Worm (Caenorhabditis elegans) whole organism, young adult: ENCODE measurements around the gene hum-10.
A peak's percentile ranks its signal among the peaks of the same experiment; 100 is the strongest.

Experiments
- B0035.1 ChIP-seq: sonication (generic microtip); optimal IDR thresholded peaks from 2 replicates; lab custom pipeline; 2016; ENCODE audit warnings: missing genetic modification characterization, mild to moderate bottlenecking, missing compliant biosample characterization, missing genotype, missing genetic modification reagents
- B0261.1 ChIP-seq: sonication (generic microtip); optimal IDR thresholded peaks from 2 replicates; lab custom pipeline; 2016; ENCODE audit warnings: mild to moderate bottlenecking, missing genetic modification characterization, moderate library complexity, missing compliant biosample characterization
- F22D6.2 ChIP-seq: sonication (generic microtip); optimal IDR thresholded peaks from 2 replicates; lab custom pipeline; 2016; ENCODE audit warnings: mild to moderate bottlenecking, missing genetic modification characterization, missing compliant biosample characterization
- F49E8.2 ChIP-seq: sonication (generic microtip); optimal IDR thresholded peaks from 3 replicates; lab custom pipeline; 2017; ENCODE audit warnings: missing genetic modification characterization, mild to moderate bottlenecking, missing compliant biosample characterization, antibody characterized with exemption, moderate library complexity; ENCODE audit not compliant: insufficient read depth
- F55B11.4 ChIP-seq: sonication (generic microtip); optimal IDR thresholded peaks from 2 replicates; lab custom pipeline; 2016; ENCODE audit warnings: missing compliant biosample characterization, missing genetic modification characterization, borderline replicate concordance; ENCODE audit not compliant: insufficient read depth
- F57A8.1 ChIP-seq: fragments of 200-800 bp; sonication (Bioruptor generic); optimal IDR thresholded peaks from 2 replicates; lab custom pipeline; 2018; ENCODE audit warnings: mild to moderate bottlenecking, missing genetic modification characterization, moderate library complexity, missing compliant biosample characterization
- K11D2.4 ChIP-seq: fragments of 200-800 bp; sonication (Bioruptor generic); IDR thresholded peaks from 2 replicates; pipeline ENCODE4 v1.3.6; 2022; ENCODE audit warnings: missing genetic modification reagents, missing genetic modification characterization, missing compliant biosample characterization
- T26A5.8 ChIP-seq: sonication (generic microtip); optimal IDR thresholded peaks from 2 replicates; lab custom pipeline; 2016; ENCODE audit warnings: missing genetic modification characterization, missing compliant biosample characterization
- Y53G8AR.9 ChIP-seq: fragments of 200-800 bp; sonication (Bioruptor generic); conservative IDR thresholded peaks from 2 replicates; pipeline ENCODE4 v1.3.6; 2022; ENCODE audit warnings: missing genetic modification reagents, missing genetic modification characterization, missing compliant biosample characterization
- akir-1 ChIP-seq: fragments of 200-800 bp; sonication (Bioruptor generic); optimal IDR thresholded peaks from 2 replicates; lab custom pipeline; 2018; ENCODE audit warnings: mild to moderate bottlenecking, missing genetic modification characterization, moderate library complexity, missing compliant biosample characterization
- aptf-3 ChIP-seq: fragments of 200-800 bp; sonication (Bioruptor generic); IDR thresholded peaks from 2 replicates; pipeline ENCODE4 v1.3.6; 2022; ENCODE audit warnings: missing genetic modification characterization, missing compliant biosample characterization
- atf-7 ChIP-seq: sonication (generic microtip); optimal IDR thresholded peaks from 2 replicates; lab custom pipeline; 2017; ENCODE audit warnings: mild to moderate bottlenecking, missing genetic modification characterization, missing compliant biosample characterization
- attf-5 ChIP-seq: fragments of 200-800 bp; sonication (Bioruptor generic); optimal IDR thresholded peaks from 2 replicates; lab custom pipeline; 2018; ENCODE audit warnings: mild to moderate bottlenecking, missing genetic modification characterization, missing compliant biosample characterization
- bed-1 ChIP-seq: fragments of 200-800 bp; sonication (Bioruptor generic); IDR thresholded peaks from 2 replicates; pipeline ENCODE4 v1.3.6; 2022; ENCODE audit warnings: missing genetic modification reagents, missing genetic modification characterization, missing compliant biosample characterization
- ceh-100 ChIP-seq: fragments of 200-800 bp; sonication (Bioruptor generic); IDR thresholded peaks from 2 replicates; pipeline ENCODE4 v1.3.6; 2022; ENCODE audit warnings: missing genetic modification reagents, missing genetic modification characterization, missing compliant biosample characterization
- ceh-27 ChIP-seq: fragments of 200-800 bp; sonication (Bioruptor generic); optimal IDR thresholded peaks from 2 replicates; lab custom pipeline; 2018; ENCODE audit warnings: mild to moderate bottlenecking, missing genetic modification characterization, moderate library complexity, missing compliant biosample characterization
- ceh-58 ChIP-seq: fragments of 200-800 bp; sonication (Bioruptor generic); IDR thresholded peaks from 2 replicates; pipeline ENCODE4 v1.3.6; 2022; ENCODE audit warnings: missing genetic modification characterization, missing compliant biosample characterization
- die-1 ChIP-seq: sonication (generic microtip); optimal IDR thresholded peaks from 2 replicates; lab custom pipeline; 2016; ENCODE audit warnings: missing genotype, mild to moderate bottlenecking, missing genetic modification characterization, missing compliant biosample characterization
- dox-1 ChIP-seq: fragments of 200-800 bp; sonication (Bioruptor generic); IDR thresholded peaks from 2 replicates; pipeline ENCODE4 v1.3.6; 2022; ENCODE audit warnings: missing genetic modification reagents, missing genetic modification characterization, missing compliant biosample characterization
- dpff-1 ChIP-seq: sonication (generic microtip); optimal IDR thresholded peaks from 2 replicates; lab custom pipeline; 2017; ENCODE audit warnings: mild to moderate bottlenecking, missing genetic modification characterization, missing compliant biosample characterization
- dpl-1 ChIP-seq: fragments of 150-350 bp; optimal IDR thresholded peaks from 2 replicates; lab custom pipeline; 2014; ENCODE audit warnings: missing biosample characterization, missing genetic modification reagents, missing genetic modification characterization
- egl-18 ChIP-seq: fragments of 200-800 bp; sonication (Bioruptor generic); IDR thresholded peaks from 2 replicates; pipeline ENCODE4 v1.3.6; 2022; ENCODE audit warnings: missing genetic modification reagents, missing genetic modification characterization, missing compliant biosample characterization
- egl-44 ChIP-seq: fragments of 200-800 bp; sonication (Bioruptor generic); IDR thresholded peaks from 2 replicates; pipeline ENCODE4 v1.3.6; 2022; ENCODE audit warnings: missing genetic modification reagents, missing genetic modification characterization, missing compliant biosample characterization
- ets-4 ChIP-seq: fragments of 200-800 bp; sonication (Bioruptor generic); optimal IDR thresholded peaks from 2 replicates; lab custom pipeline; 2018; ENCODE audit warnings: mild to moderate bottlenecking, missing genetic modification characterization, missing compliant biosample characterization
- gei-17 ChIP-seq: fragments of 200-800 bp; sonication (Bioruptor generic); optimal IDR thresholded peaks from 2 replicates; lab custom pipeline; 2018; ENCODE audit warnings: mild to moderate bottlenecking, missing genetic modification characterization, missing compliant biosample characterization
- hlh-12 ChIP-seq: sonication (generic microtip); optimal IDR thresholded peaks from 2 replicates; lab custom pipeline; 2016; ENCODE audit warnings: missing genetic modification characterization, missing compliant biosample characterization
- hsf-1 ChIP-seq: fragments of 200-800 bp; sonication (Bioruptor generic); IDR thresholded peaks from 2 replicates; pipeline ENCODE4 v1.3.6; 2022; ENCODE audit warnings: missing genetic modification reagents, missing genetic modification characterization, missing compliant biosample characterization
- lin-26 ChIP-seq: fragments of 200-800 bp; sonication (Bioruptor generic); IDR thresholded peaks from 2 replicates; pipeline ENCODE4 v1.3.6; 2022; ENCODE audit warnings: missing genetic modification reagents, missing genetic modification characterization, missing compliant biosample characterization
- lin-40 ChIP-seq: sonication (generic microtip); optimal IDR thresholded peaks from 2 replicates; lab custom pipeline; 2016; ENCODE audit warnings: missing genetic modification characterization, mild to moderate bottlenecking, missing compliant biosample characterization, missing genotype, missing genetic modification reagents
- lsl-1 ChIP-seq: fragments of 200-800 bp; sonication (Bioruptor generic); optimal IDR thresholded peaks from 2 replicates; lab custom pipeline; 2018; ENCODE audit warnings: mild to moderate bottlenecking, missing genetic modification characterization, moderate library complexity, missing compliant biosample characterization
- mes-4 ChIP-seq: sonication (generic microtip); optimal IDR thresholded peaks from 2 replicates; lab custom pipeline; 2016; ENCODE audit warnings: missing genotype, missing genetic modification characterization, missing compliant biosample characterization
- nhr-120 ChIP-seq: fragments of 200-800 bp; sonication (Bioruptor generic); IDR thresholded peaks from 2 replicates; pipeline ENCODE4 v1.3.6; 2022; ENCODE audit warnings: missing genetic modification characterization, missing compliant biosample characterization
- nhr-80 ChIP-seq: sonication (generic microtip); optimal IDR thresholded peaks from 2 replicates; lab custom pipeline; 2016; ENCODE audit warnings: missing genetic modification characterization, missing compliant biosample characterization
- pha-4 ChIP-seq: fragments of 150-350 bp; sonication (generic microtip); optimal IDR thresholded peaks from 2 replicates; lab custom pipeline; 2014; ENCODE audit warnings: missing biosample characterization, missing genetic modification reagents, missing genetic modification characterization
- rcor-1 ChIP-seq: fragments of 200-800 bp; sonication (Bioruptor generic); IDR thresholded peaks from 2 replicates; pipeline ENCODE4 v1.3.6; 2022; ENCODE audit warnings: missing genetic modification reagents, missing genetic modification characterization, missing compliant biosample characterization
- rec-8 ChIP-seq, 2 experiments: sonication (generic microtip); optimal IDR thresholded peaks; 2 replicates each; lab custom pipeline; 2016; ENCODE audit warnings: mild to moderate bottlenecking in 2 of 2, missing genetic modification characterization in 2 of 2, missing genetic modification reagents in 2 of 2, missing genotype in 2 of 2, missing biosample characterization in 1 of 2, missing compliant biosample characterization in 1 of 2, moderate library complexity in 1 of 2
- rpc-1 ChIP-seq, 2 experiments: fragments of 150-350 bp in 1 of 2; sonication (generic microtip) in 1 of 2; optimal IDR thresholded peaks; 2 replicates each; lab custom pipeline; 2014 to 2018; ENCODE audit warnings: missing biosample characterization in 1 of 2, missing genetic modification characterization in 1 of 2, missing genetic modification reagents in 1 of 2, missing genotype in 1 of 2
- snpc-4 ChIP-seq, 5 experiments: fragments of 150-350 bp in 1 of 5; sonication (generic microtip) in 4 of 5; optimal IDR thresholded peaks; 2 replicates each; lab custom pipeline; 2014 to 2018; ENCODE audit warnings: missing genetic modification characterization in 5 of 5, missing biosample characterization in 3 of 5, antibody characterized with exemption in 2 of 5, mild to moderate bottlenecking in 2 of 5, missing compliant biosample characterization in 2 of 5, missing genotype in 2 of 5, moderate library complexity in 2 of 5, missing genetic modification reagents in 1 of 5
- tlf-1 ChIP-seq: fragments of 200-800 bp; sonication (Bioruptor generic); optimal IDR thresholded peaks from 2 replicates; lab custom pipeline; 2018; ENCODE audit warnings: mild to moderate bottlenecking, missing genetic modification characterization, missing compliant biosample characterization
- unc-130 ChIP-seq: sonication (generic microtip); optimal IDR thresholded peaks from 2 replicates; lab custom pipeline; 2016; ENCODE audit warnings: missing genetic modification reagents, missing genetic modification characterization, missing compliant biosample characterization
- unc-62 ChIP-seq: fragments of 150-350 bp; optimal IDR thresholded peaks from 2 replicates; lab custom pipeline; 2014; ENCODE audit warnings: missing biosample characterization, missing genetic modification reagents, missing genetic modification characterization
- ztf-18 ChIP-seq: sonication (generic microtip); optimal IDR thresholded peaks from 2 replicates; lab custom pipeline; 2016; ENCODE audit warnings: missing genotype, mild to moderate bottlenecking, missing genetic modification characterization, missing compliant biosample characterization

hum-10 gene

ce11 chrX:4800892-4801291 is 18.8 kb upstream of the hum-10 start:
- TF ChIP-seq nhr-80 (tag; lab: Kevin White, UChicago) (peak; percentile 52), Y53G8AR.9 (GFP tag; lab: Robert Waterston, UW) (no peak)

- TF ChIP-seq dox-1: no peak
- no peak for TF ChIP-seq snpc-4 (GFP tag; optimal IDR thresholded peaks at IDR 0.05; lab: Kevin White, UChicago)
- no peak for TF ChIP-seq snpc-4 (tag; optimal IDR thresholded peaks at IDR 0.05; lab: Kevin White, UChicago)
- TF ChIP-seq hsf-1 (GFP tag; lab: Robert Waterston, UW): no peak
These were observed 18.1 kb upstream of the hum-10 start, which contains the start of gene mig-13 for ce11 chrX:4800078-4800621. Gene mig-13, minus strand, starts transcription at chrX:4800128.

- no peak for TF ChIP-seq akir-1
- peak; percentile 36 for TF ChIP-seq lin-40 (tag; lab: Kevin White, UChicago)
- TF ChIP-seq ets-4: peak; percentile 53
- peak; percentile 18 for TF ChIP-seq pha-4
- TF ChIP-seq tlf-1 (GFP tag; lab: Kevin White, UChicago): peak; percentile 51
- TF ChIP-seq nhr-80 (tag; lab: Kevin White, UChicago): peak; percentile 90
- TF ChIP-seq bed-1 (GFP tag; lab: Robert Waterston, UW): no peak
- TF ChIP-seq rcor-1 (GFP tag; lab: Robert Waterston, UW): no peak
- TF ChIP-seq dpff-1 (tag; lab: Kevin White, UChicago): no peak
- TF ChIP-seq unc-62 (GFP tag; lab: Kevin White, UChicago): peak; percentile 37
These were observed 13.2 kb upstream of the hum-10 start for ce11 chrX:4795329-4795728.

ce11 chrX:4794062-4794461 is 12.0 kb upstream of the hum-10 start:
- no peak for TF ChIP-seq unc-130 (GFP tag; lab: Kevin White, UChicago)
- no peak for TF ChIP-seq pha-4
- no peak for TF ChIP-seq F55B11.4 (tag; lab: Kevin White, UChicago)
- TF ChIP-seq rcor-1 (GFP tag; lab: Robert Waterston, UW): no peak
- TF ChIP-seq B0035.1: no peak
- TF ChIP-seq atf-7: peak; percentile 79
- no peak for TF ChIP-seq dpl-1 (GFP tag; lab: Kevin White, UChicago)
- TF ChIP-seq rec-8 (tag; optimal IDR thresholded peaks at IDR 0.05; lab: Kevin White, UChicago): no peak
- TF ChIP-seq egl-18 (GFP tag; lab: Robert Waterston, UW): no peak
- TF ChIP-seq ceh-58: no peak
- TF ChIP-seq aptf-3 (GFP tag; lab: Robert Waterston, UW): no peak
- no peak for TF ChIP-seq ceh-27 (GFP tag; lab: Kevin White, UChicago)
- no peak for TF ChIP-seq nhr-120 (GFP tag; lab: Robert Waterston, UW)
- no peak for TF ChIP-seq B0261.1 (tag; lab: Kevin White, UChicago)
- TF ChIP-seq F57A8.1 (GFP tag; lab: Kevin White, UChicago): no peak
- TF ChIP-seq K11D2.4 (GFP tag; lab: Robert Waterston, UW): no peak
- TF ChIP-seq F22D6.2 (tag; lab: Kevin White, UChicago): no peak
- no peak for TF ChIP-seq ztf-18
- no peak for TF ChIP-seq lin-26 (GFP tag; lab: Robert Waterston, UW)
- peak; percentile 5 for TF ChIP-seq lin-40 (tag; lab: Kevin White, UChicago)
- no peak for TF ChIP-seq ceh-100 (GFP tag; lab: Robert Waterston, UW)
- no peak for TF ChIP-seq mes-4 (tag; lab: Kevin White, UChicago)
- TF ChIP-seq egl-44 (GFP tag; lab: Robert Waterston, UW): 0 out of 2 replicates have a peak, but pooled peaks have one; percentile 28
- TF ChIP-seq hlh-12 (tag; lab: Kevin White, UChicago): no peak
- TF ChIP-seq gei-17 (GFP tag; lab: Kevin White, UChicago): no peak
- TF ChIP-seq T26A5.8 (tag; lab: Kevin White, UChicago): no peak
- TF ChIP-seq attf-5 (GFP tag; lab: Kevin White, UChicago): no peak
- no peak for TF ChIP-seq die-1 (tag; lab: Kevin White, UChicago)
- peak; percentile 12 for TF ChIP-seq tlf-1 (GFP tag; lab: Kevin White, UChicago)
- no peak for TF ChIP-seq lsl-1
- TF ChIP-seq F49E8.2 (tag; lab: Kevin White, UChicago): no peak
- TF ChIP-seq rpc-1 (optimal IDR thresholded peaks at IDR 0.05; lab: Kevin White, UChicago): no peak
- no peak for TF ChIP-seq rpc-1 (tag; optimal IDR thresholded peaks at IDR 0.05; lab: Kevin White, UChicago)
